Worm (Caenorhabditis elegans) whole organism, dauer: Measurements from ENCODE around the gene nprl-2.
"Not testable (repeated sequence)": the region's sequence is repeated elsewhere in the genome, so short reads cannot be mapped to it uniquely, and the experiment has no call there.

ENCODE experiments used
- unc-62 ChIP-seq: sonication (generic microtip); optimal IDR thresholded peaks from 2 replicates; lab custom pipeline; 2017; ENCODE audit warnings: missing biosample characterization, missing genetic modification reagents, missing genetic modification characterization

Gene nprl-2

ce11 chrIV:7547843-7548578 is 8.6 kb upstream of the nprl-2 start, which contains the start of the genes cdd-2 and oef-1:
TSS of gene cdd-2 (minus strand) at chrIV:7547893.
TSS of gene oef-1 (plus strand) at chrIV:7548417.
- TF ChIP-seq unc-62 (GFP tag; lab: Kevin White, UChicago), result no peak

- no peak for TF ChIP-seq unc-62 (GFP tag; lab: Kevin White, UChicago)
These were observed 6.8 kb upstream of the nprl-2 start for ce11 chrIV:7549844-7550243.

- no peak for TF ChIP-seq unc-62 (GFP tag; lab: Kevin White, UChicago)
These were observed 6.2 kb upstream of the nprl-2 start, which contains the start of gene pam-1 for ce11 chrIV:7550445-7550844. TSS of gene pam-1 (minus strand) at chrIV:7550812.

ce11 chrIV:7551254-7551653 is 5.4 kb upstream of the nprl-2 start:
- TF ChIP-seq unc-62 (GFP tag; lab: Kevin White, UChicago), result no peak

- TF ChIP-seq unc-62 (GFP tag; lab: Kevin White, UChicago), result no peak
These were observed 4.5 kb upstream of the nprl-2 start for ce11 chrIV:7552100-7552499.

- no peak for TF ChIP-seq unc-62 (GFP tag; lab: Kevin White, UChicago)
These were observed 3.6 kb upstream of the nprl-2 start, which contains the start of gene dif-1 for ce11 chrIV:7552958-7553553. TSS of gene dif-1 (minus strand) at chrIV:7553008.

- TF ChIP-seq unc-62 (GFP tag; lab: Kevin White, UChicago), result no peak
These were observed 2.3 kb upstream of the nprl-2 start, which contains the start of gene F49E8.6 for ce11 chrIV:7554351-7554750. TSS of gene F49E8.6 (minus strand) at chrIV:7554667.

ce11 chrIV:7558653-7559052 is 2.0 kb downstream of the nprl-2 start:
- no peak for TF ChIP-seq unc-62 (GFP tag; lab: Kevin White, UChicago)

ce11 chrIV:7559237-7559636 is 2.6 kb downstream of the nprl-2 start:
- TF ChIP-seq unc-62 (GFP tag; lab: Kevin White, UChicago), result no peak

ce11 chrIV:7561614-7562142 is 5.1 kb downstream of the nprl-2 start, which contains the start of gene ima-3:
TSS of gene ima-3 (minus strand) at chrIV:7561664.
- TF ChIP-seq unc-62 (GFP tag; lab: Kevin White, UChicago), result no peak

ce11 chrIV:7563850-7564249 is 7.2 kb downstream of the nprl-2 start, which contains the start of gene F32E10.9:
TSS of gene F32E10.9 (minus strand) at chrIV:7563950.
- TF ChIP-seq unc-62 (GFP tag; lab: Kevin White, UChicago), result not testable (repeated sequence)

ce11 chrIV:7567557-7568010 is 11.0 kb downstream of the nprl-2 start, which contains the start of gene F32E10.8:
TSS of gene F32E10.8 (plus strand) at chrIV:7567607.
- TF ChIP-seq unc-62 (GFP tag; lab: Kevin White, UChicago), result no peak

ce11 chrIV:7568593-7568992 is 12.0 kb downstream of the nprl-2 start, which contains the start of gene clec-180:
TSS of gene clec-180 (plus strand) at chrIV:7568893.
- TF ChIP-seq unc-62 (GFP tag; lab: Kevin White, UChicago), result no peak

ce11 chrIV:7573944-7574343 is 17.3 kb downstream of the nprl-2 start:
- TF ChIP-seq unc-62 (GFP tag; lab: Kevin White, UChicago), result no peak

- TF ChIP-seq unc-62 (GFP tag; lab: Kevin White, UChicago), result no peak
These were observed 18.6 kb downstream of the nprl-2 start, which contains the start of gene cec-4 for ce11 chrIV:7575147-7575768. TSS of gene cec-4 (plus strand) at chrIV:7575718.
